Worm (Caenorhabditis elegans) whole organism, mixed stage, embryonic: Measurements from ENCODE around the gene apb-1.
A peak's percentile ranks its signal among the peaks of the same experiment; 100 is the strongest.

Source experiments
- bed-3 ChIP-seq: fragments of 200-800 bp; sonication (Bioruptor generic); optimal IDR thresholded peaks from 3 replicates; lab custom pipeline; 2018; ENCODE audit warnings: mild to moderate bottlenecking, missing genetic modification characterization, moderate library complexity, missing compliant biosample characterization
- blmp-1 ChIP-seq: fragments of 150-350 bp; optimal IDR thresholded peaks from 2 replicates; lab custom pipeline; 2014; ENCODE audit warnings: missing biosample characterization, missing genetic modification characterization
- ceh-39 ChIP-seq: fragments of 150-350 bp; optimal IDR thresholded peaks from 2 replicates; lab custom pipeline; 2014; ENCODE audit warnings: missing biosample characterization, missing genetic modification characterization
- ceh-83 ChIP-seq: fragments of 200-800 bp; sonication (Bioruptor generic); optimal IDR thresholded peaks from 2 replicates; lab custom pipeline; 2018; ENCODE audit warnings: mild to moderate bottlenecking, missing genetic modification characterization, missing compliant biosample characterization
- ces-1 ChIP-seq: fragments of 150-350 bp; optimal IDR thresholded peaks from 2 replicates; lab custom pipeline; 2014; ENCODE audit warnings: missing biosample characterization, missing genetic modification reagents, missing genetic modification characterization
- cnd-1 ChIP-seq: fragments of 200-800 bp; sonication (Bioruptor generic); optimal IDR thresholded peaks from 2 replicates; lab custom pipeline; 2018; ENCODE audit warnings: mild to moderate bottlenecking, missing genetic modification characterization, missing compliant biosample characterization
- drap-1 ChIP-seq: fragments of 200-800 bp; sonication (Bioruptor generic); optimal IDR thresholded peaks from 3 replicates; lab custom pipeline; 2018; ENCODE audit warnings: mild to moderate bottlenecking, missing genetic modification characterization, missing compliant biosample characterization
- elt-1 ChIP-seq: sonication (generic microtip); optimal IDR thresholded peaks from 2 replicates; lab custom pipeline; 2017; ENCODE audit warnings: missing genetic modification characterization, mild to moderate bottlenecking, missing compliant biosample characterization, antibody characterized with exemption, moderate library complexity, borderline replicate concordance; ENCODE audit not compliant: insufficient read depth
- elt-3 ChIP-seq: fragments of 150-350 bp; optimal IDR thresholded peaks from 2 replicates; lab custom pipeline; 2014; ENCODE audit warnings: missing biosample characterization, missing genetic modification characterization
- flh-1 ChIP-seq: fragments of 200-800 bp; sonication (Bioruptor generic); optimal IDR thresholded peaks from 2 replicates; lab custom pipeline; 2018; ENCODE audit warnings: mild to moderate bottlenecking, missing genetic modification characterization, moderate library complexity, missing compliant biosample characterization
- ham-2 ChIP-seq: fragments of 200-800 bp; sonication (Bioruptor generic); optimal IDR thresholded peaks from 2 replicates; lab custom pipeline; 2018; ENCODE audit warnings: mild to moderate bottlenecking, missing genetic modification characterization, missing compliant biosample characterization
- hlh-1 ChIP-seq: fragments of 150-350 bp; optimal IDR thresholded peaks from 2 replicates; lab custom pipeline; 2014; ENCODE audit warnings: missing biosample characterization, missing genetic modification reagents, missing genetic modification characterization
- lin-13 ChIP-seq: fragments of 150-350 bp; optimal IDR thresholded peaks from 2 replicates; lab custom pipeline; 2014; ENCODE audit warnings: missing biosample characterization, missing genetic modification characterization
- lin-32 ChIP-seq: fragments of 200-800 bp; sonication (Bioruptor generic); optimal IDR thresholded peaks from 2 replicates; lab custom pipeline; 2018; ENCODE audit warnings: mild to moderate bottlenecking, missing genetic modification characterization, missing compliant biosample characterization
- lsy-2 ChIP-seq: fragments of 150-350 bp; optimal IDR thresholded peaks from 2 replicates; lab custom pipeline; 2014; ENCODE audit warnings: missing biosample characterization, missing genetic modification characterization
- mab-5 ChIP-seq: fragments of 150-350 bp; optimal IDR thresholded peaks from 2 replicates; lab custom pipeline; 2014; ENCODE audit warnings: missing biosample characterization, missing genetic modification characterization
- mep-1 ChIP-seq: fragments of 150-350 bp; optimal IDR thresholded peaks from 2 replicates; lab custom pipeline; 2017; ENCODE audit warnings: missing biosample characterization, missing genetic modification reagents, missing genetic modification characterization, inconsistent platforms
- mls-2 ChIP-seq: sonication (generic microtip); optimal IDR thresholded peaks from 2 replicates; lab custom pipeline; 2016; ENCODE audit warnings: mild to moderate bottlenecking, missing genetic modification characterization, moderate library complexity, missing compliant biosample characterization
- nhr-12 ChIP-seq: fragments of 150-350 bp; optimal IDR thresholded peaks from 2 replicates; lab custom pipeline; 2014; ENCODE audit warnings: missing biosample characterization, missing genetic modification characterization
- nhr-237 ChIP-seq: fragments of 150-350 bp; optimal IDR thresholded peaks from 2 replicates; lab custom pipeline; 2014; ENCODE audit warnings: missing biosample characterization, missing genetic modification characterization
- nhr-28 ChIP-seq: fragments of 150-350 bp; optimal IDR thresholded peaks from 2 replicates; lab custom pipeline; 2014; ENCODE audit warnings: missing biosample characterization, missing genetic modification characterization
- nhr-76 ChIP-seq: sonication (generic microtip); optimal IDR thresholded peaks from 2 replicates; lab custom pipeline; 2017; ENCODE audit warnings: missing biosample characterization, missing genetic modification characterization
- pha-4 ChIP-seq: fragments of 150-350 bp; optimal IDR thresholded peaks from 2 replicates; lab custom pipeline; 2018; ENCODE audit warnings: missing biosample characterization, missing genetic modification reagents, missing genetic modification characterization
- sem-2 ChIP-seq: fragments of 200-800 bp; sonication (Bioruptor generic); optimal IDR thresholded peaks from 2 replicates; lab custom pipeline; 2018; ENCODE audit warnings: mild to moderate bottlenecking, missing genetic modification characterization, missing compliant biosample characterization
- snpc-4 ChIP-seq: fragments of 150-350 bp; optimal IDR thresholded peaks from 2 replicates; lab custom pipeline; 2014; ENCODE audit warnings: missing biosample characterization, missing genetic modification characterization
- sptf-1 ChIP-seq: sonication (generic microtip); optimal IDR thresholded peaks from 2 replicates; lab custom pipeline; 2017; ENCODE audit warnings: mild to moderate bottlenecking, missing genetic modification characterization, moderate library complexity, missing compliant biosample characterization
- tbx-8 ChIP-seq: fragments of 200-800 bp; sonication (Bioruptor generic); optimal IDR thresholded peaks from 2 replicates; lab custom pipeline; 2018; ENCODE audit warnings: mild to moderate bottlenecking, missing genetic modification characterization, moderate library complexity, missing compliant biosample characterization
- unc-120 ChIP-seq: sonication (generic microtip); optimal IDR thresholded peaks from 2 replicates; lab custom pipeline; 2017; ENCODE audit warnings: missing genetic modification characterization, missing compliant biosample characterization; ENCODE audit not compliant: poor library complexity, severe bottlenecking
- unc-39 ChIP-seq: fragments of 150-350 bp; optimal IDR thresholded peaks from 2 replicates; lab custom pipeline; 2014; ENCODE audit warnings: missing biosample characterization, missing genetic modification characterization
- unc-62 ChIP-seq: fragments of 150-350 bp; optimal IDR thresholded peaks from 2 replicates; lab custom pipeline; 2014; ENCODE audit warnings: missing biosample characterization, missing genetic modification reagents, missing genetic modification characterization
- zip-8 ChIP-seq: fragments of 150-350 bp; optimal IDR thresholded peaks from 2 replicates; lab custom pipeline; 2014; ENCODE audit warnings: missing biosample characterization, missing genetic modification characterization
- ztf-11 ChIP-seq: fragments of 150-350 bp; optimal IDR thresholded peaks from 2 replicates; lab custom pipeline; 2014; ENCODE audit warnings: missing biosample characterization, missing genetic modification characterization

The apb-1 gene

ce11 chrIII:2553579-2553978, 43.3 kb downstream of the apb-1 start:
- TF ChIP-seq zip-8 (tag; lab: Kevin White, UChicago) (no peak), blmp-1 (no peak), unc-62 (no peak), lin-13 (tag; lab: Kevin White, UChicago) (no peak), ces-1 (no peak), mab-5 (tag; lab: Kevin White, UChicago) (no peak), sptf-1 (no peak), nhr-76 (tag; lab: Kevin White, UChicago) (no peak), lsy-2 (tag; lab: Kevin White, UChicago) (no peak), elt-1 (tag; lab: Kevin White, UChicago) (no peak), ham-2 (GFP tag; lab: Kevin White, UChicago) (no peak), bed-3 (GFP tag; lab: Kevin White, UChicago) (no peak), unc-120 (no peak), ceh-39 (tag; lab: Kevin White, UChicago) (no peak), pha-4 (tag; lab: Kevin White, UChicago) (no peak), snpc-4 (no peak), mls-2 (tag; lab: Kevin White, UChicago) (no peak)

- TF ChIP-seq ces-1 (peak; percentile 93), snpc-4 (no peak)
These were observed 44.5 kb downstream of the apb-1 start for ce11 chrIII:2552382-2552781.

ce11 chrIII:2551981-2552380, 44.9 kb downstream of the apb-1 start:
- peak; percentile 94 for TF ChIP-seq zip-8 (tag; lab: Kevin White, UChicago)
- no peak for TF ChIP-seq nhr-28
- no peak for TF ChIP-seq flh-1

ce11 chrIII:2549620-2550019, 47.2 kb downstream of the apb-1 start, which contains the start of gene feh-1:
Gene feh-1 (plus strand): TSS chrIII:2549920.
- TF ChIP-seq zip-8 (tag; lab: Kevin White, UChicago) (no peak), unc-62 (no peak), tbx-8 (GFP tag; lab: Kevin White, UChicago) (no peak), nhr-76 (tag; lab: Kevin White, UChicago) (no peak), snpc-4 (no peak), elt-3 (tag; lab: Kevin White, UChicago) (no peak), drap-1 (no peak), ceh-83 (GFP tag; lab: Kevin White, UChicago) (no peak), mep-1 (no peak), hlh-1 (no peak), ham-2 (GFP tag; lab: Kevin White, UChicago) (no peak), lin-32 (GFP tag; lab: Kevin White, UChicago) (no peak), lin-13 (tag; lab: Kevin White, UChicago) (no peak), nhr-12 (tag; lab: Kevin White, UChicago) (no peak), pha-4 (tag; lab: Kevin White, UChicago) (no peak), unc-120 (no peak), elt-1 (tag; lab: Kevin White, UChicago) (no peak)

- TF ChIP-seq flh-1: no peak
- no peak for TF ChIP-seq ham-2 (GFP tag; lab: Kevin White, UChicago)
- no peak for TF ChIP-seq sem-2 (GFP tag; lab: Kevin White, UChicago)
- no peak for TF ChIP-seq cnd-1 (tag; lab: Kevin White, UChicago)
- TF ChIP-seq bed-3 (GFP tag; lab: Kevin White, UChicago): no peak
- no peak for TF ChIP-seq ces-1
- TF ChIP-seq, all 35 proteins: peak for 0
These were observed 50.5 kb downstream of the apb-1 start for ce11 chrIII:2546298-2546697.

ce11 chrIII:2540520-2540919, 56.3 kb downstream of the apb-1 start:
- no peak for TF ChIP-seq tbx-8 (GFP tag; lab: Kevin White, UChicago)
- no peak for TF ChIP-seq ztf-11 (tag; lab: Kevin White, UChicago)
- TF ChIP-seq blmp-1: no peak
- TF ChIP-seq sptf-1: no peak
- no peak for TF ChIP-seq nhr-28
- TF ChIP-seq mab-5 (tag; lab: Kevin White, UChicago): no peak
- no peak for TF ChIP-seq unc-39 (tag; lab: Kevin White, UChicago)
- TF ChIP-seq unc-120: no peak
- TF ChIP-seq nhr-237 (tag; lab: Kevin White, UChicago): no peak
